Fruit fly (Drosophila melanogaster) whole organism, embryonic: ENCODE measurements around the gene Cpr30F.

Experiments used
- ATbp ChIP-seq: fragments of 200-800 bp; sonication (Bioruptor generic); optimal IDR thresholded peaks from 2 replicates; lab custom pipeline; 2017; ENCODE audit warnings: missing biosample characterization, mild to moderate bottlenecking, missing genetic modification characterization, missing genetic modification reagents
- Antp ChIP-seq: fragments of 200-800 bp; sonication (Bioruptor generic); optimal IDR thresholded peaks from 3 replicates; lab custom pipeline; 2016; ENCODE audit warnings: missing biosample characterization, missing genetic modification characterization
- CG12236 ChIP-seq: fragments of 200-800 bp; sonication (Bioruptor generic); optimal IDR thresholded peaks from 2 replicates; lab custom pipeline; 2016; ENCODE audit warnings: missing biosample characterization, missing genetic modification characterization
- CG12744 ChIP-seq: fragments of 200-800 bp; sonication (Bioruptor generic); optimal IDR thresholded peaks from 2 replicates; lab custom pipeline; 2016; ENCODE audit warnings: missing biosample characterization, missing genetic modification characterization
- CG14014 ChIP-seq: fragments of 200-800 bp; sonication (Bioruptor generic); IDR thresholded peaks from 2 replicates; pipeline ENCODE4 v1.3.6; 2022; ENCODE audit warnings: missing biosample characterization, missing genetic modification characterization
- CG1603 ChIP-seq: fragments of 200-800 bp; sonication (Bioruptor generic); optimal IDR thresholded peaks from 2 replicates; lab custom pipeline; 2019; ENCODE audit warnings: missing biosample characterization, mild to moderate bottlenecking, missing genetic modification characterization, moderate library complexity
- CG16815 ChIP-seq: fragments of 200-800 bp; sonication (Bioruptor generic); optimal IDR thresholded peaks from 3 replicates; lab custom pipeline; 2017; ENCODE audit warnings: missing biosample characterization, mild to moderate bottlenecking, missing genetic modification characterization
- CG17802 ChIP-seq: fragments of 200-800 bp; sonication (Bioruptor generic); optimal IDR thresholded peaks from 2 replicates; lab custom pipeline; 2018; ENCODE audit warnings: missing biosample characterization, mild to moderate bottlenecking, missing genetic modification characterization, moderate library complexity
- CG18011 ChIP-seq: fragments of 200-800 bp; sonication (Bioruptor generic); optimal IDR thresholded peaks from 2 replicates; lab custom pipeline; 2017; ENCODE audit warnings: missing biosample characterization, missing genetic modification characterization, mild to moderate bottlenecking, moderate library complexity, missing genotype
- CG2120 ChIP-seq: fragments of 200-800 bp; sonication (Bioruptor generic); optimal IDR thresholded peaks from 3 replicates; lab custom pipeline; 2016; ENCODE audit warnings: missing biosample characterization, missing genetic modification characterization
- CG30431 ChIP-seq: fragments of 200-800 bp; sonication (Bioruptor generic); optimal IDR thresholded peaks from 2 replicates; lab custom pipeline; 2017; ENCODE audit warnings: missing biosample characterization, missing genetic modification characterization
- CG3065 ChIP-seq: fragments of 200-800 bp; sonication (Bioruptor generic); optimal IDR thresholded peaks from 2 replicates; lab custom pipeline; 2016; ENCODE audit warnings: missing biosample characterization, missing genetic modification characterization
- CG34224 ChIP-seq: fragments of 200-800 bp; sonication (Bioruptor generic); IDR thresholded peaks from 3 replicates; pipeline ENCODE4 v1.3.6; 2022; ENCODE audit warnings: missing biosample characterization, missing genetic modification characterization; ENCODE audit not compliant: partially characterized antibody
- CG3847 ChIP-seq: fragments of 200-800 bp; sonication (Bioruptor generic); IDR thresholded peaks from 2 replicates; pipeline ENCODE4 v1.3.6; 2022; ENCODE audit warnings: missing biosample characterization, missing genetic modification characterization
- CG3995 ChIP-seq: fragments of 200-800 bp; sonication (Bioruptor generic); optimal IDR thresholded peaks from 3 replicates; lab custom pipeline; 2016; ENCODE audit warnings: missing biosample characterization, missing genetic modification characterization
- CG5953 ChIP-seq: fragments of 200-800 bp; sonication (Bioruptor generic); IDR thresholded peaks from 2 replicates; pipeline ENCODE4 v1.3.6; 2022; ENCODE audit warnings: missing biosample characterization, missing genetic modification characterization
- CG7786 ChIP-seq: fragments of 200-800 bp; sonication (Bioruptor generic); optimal IDR thresholded peaks from 2 replicates; lab custom pipeline; 2016; ENCODE audit warnings: missing biosample characterization, missing genetic modification characterization
- CG8388 ChIP-seq: fragments of 200-800 bp; sonication (Bioruptor generic); optimal IDR thresholded peaks from 2 replicates; lab custom pipeline; 2019; ENCODE audit warnings: missing biosample characterization, mild to moderate bottlenecking, missing genetic modification characterization, moderate library complexity
- CG8924 ChIP-seq: fragments of 200-800 bp; optimal IDR thresholded peaks from 3 replicates; lab custom pipeline; 2019; ENCODE audit warnings: missing biosample characterization, mild to moderate bottlenecking, missing genetic modification characterization, moderate library complexity
- CHES-1-like ChIP-seq: fragments of 200-800 bp; sonication (Bioruptor generic); optimal IDR thresholded peaks from 2 replicates; lab custom pipeline; 2016; ENCODE audit warnings: missing biosample characterization, missing genetic modification characterization
- Dad ChIP-seq: fragments of 200-800 bp; sonication (Bioruptor generic); optimal IDR thresholded peaks from 3 replicates; lab custom pipeline; 2016; ENCODE audit warnings: missing biosample characterization, missing genetic modification characterization
- Dbx ChIP-seq: fragments of 200-800 bp; sonication (Bioruptor generic); IDR thresholded peaks from 3 replicates; pipeline ENCODE4 v1.3.6; 2022; ENCODE audit warnings: missing biosample characterization, missing genetic modification characterization
- Dfd ChIP-seq, 2 experiments: fragments of >200 bp; optimal IDR thresholded peaks; 2 replicates each; lab custom pipeline; 2017; ENCODE audit warnings: missing biosample characterization in 2 of 2, missing genetic modification characterization in 2 of 2
- Doc3 ChIP-seq: fragments of 200-800 bp; sonication (Bioruptor generic); IDR thresholded peaks from 3 replicates; pipeline ENCODE4 v1.3.6; 2022; ENCODE audit warnings: missing biosample characterization, missing genetic modification characterization; ENCODE audit not compliant: partially characterized antibody
- Dref ChIP-seq: fragments of 200-800 bp; sonication (Bioruptor generic); IDR thresholded peaks from 2 replicates; pipeline ENCODE4 v1.3.6; 2022; ENCODE audit warnings: missing biosample characterization, missing genetic modification characterization
- Drgx ChIP-seq: fragments of 200-800 bp; sonication (Bioruptor generic); IDR thresholded peaks from 2 replicates; pipeline ENCODE4 v1.3.6; 2022; ENCODE audit warnings: missing biosample characterization, missing genetic modification characterization
- Ets65A ChIP-seq: fragments of 200-800 bp; sonication (Bioruptor generic); peaks from one replicate; lab custom pipeline; 2016; ENCODE audit warnings: missing biosample characterization, missing genetic modification characterization
- Hr51 ChIP-seq, 2 experiments: fragments of 200-800 bp; sonication (Bioruptor generic); optimal IDR thresholded peaks; 2 replicates in 1 of 2; 3 replicates in 1 of 2; lab custom pipeline; 2016 to 2018; ENCODE audit warnings: missing biosample characterization in 2 of 2, missing genetic modification characterization in 2 of 2, mild to moderate bottlenecking in 1 of 2, moderate library complexity in 1 of 2
- Hsf ChIP-seq: fragments of 200-800 bp; sonication (Bioruptor generic); optimal IDR thresholded peaks from 3 replicates; lab custom pipeline; 2016; ENCODE audit warnings: missing biosample characterization, missing genetic modification characterization
- Lhr ChIP-seq: fragments of 200-800 bp; sonication (Bioruptor generic); optimal IDR thresholded peaks from 3 replicates; lab custom pipeline; 2017; ENCODE audit warnings: mild to moderate bottlenecking, missing biosample characterization, missing genetic modification reagents, missing genetic modification characterization
- Spps ChIP-seq: fragments of 200-800 bp; sonication (Bioruptor generic); optimal IDR thresholded peaks from 2 replicates; lab custom pipeline; 2018; ENCODE audit warnings: missing biosample characterization, mild to moderate bottlenecking, missing genetic modification characterization
- amos ChIP-seq: fragments of 200-800 bp; sonication (Bioruptor generic); IDR thresholded peaks from 2 replicates; pipeline ENCODE4 v1.3.6; 2022; ENCODE audit warnings: missing biosample characterization, missing genetic modification characterization; ENCODE audit not compliant: partially characterized antibody
- caup ChIP-seq: fragments of 200-800 bp; sonication (Bioruptor generic); optimal IDR thresholded peaks from 3 replicates; lab custom pipeline; 2017; ENCODE audit warnings: missing biosample characterization, mild to moderate bottlenecking, missing genetic modification characterization, moderate library complexity; ENCODE audit not compliant: severe bottlenecking
- dimm ChIP-seq: fragments of 200-800 bp; sonication (Bioruptor generic); IDR thresholded peaks from 2 replicates; pipeline ENCODE4 v1.3.6; 2022; ENCODE audit warnings: missing biosample characterization, missing genetic modification characterization
- en ChIP-seq: fragments of 200-800 bp; sonication (Bioruptor generic); optimal IDR thresholded peaks from 2 replicates; lab custom pipeline; 2016; ENCODE audit warnings: missing biosample characterization, missing genetic modification characterization
- eyg ChIP-seq: fragments of 200-800 bp; sonication (Bioruptor generic); optimal IDR thresholded peaks from 3 replicates; lab custom pipeline; 2016; ENCODE audit warnings: missing biosample characterization, missing genetic modification characterization
- fru ChIP-seq: fragments of >200 bp; optimal IDR thresholded peaks from 2 replicates; lab custom pipeline; 2017
- gsb-n ChIP-seq: fragments of 200-800 bp; sonication (Bioruptor generic); optimal IDR thresholded peaks from 3 replicates; lab custom pipeline; 2018; ENCODE audit warnings: missing biosample characterization, mild to moderate bottlenecking, missing genetic modification characterization
- hbn ChIP-seq: fragments of 200-800 bp; sonication (Bioruptor generic); IDR thresholded peaks from 2 replicates; pipeline ENCODE4 v1.3.6; 2022; ENCODE audit warnings: missing biosample characterization, missing genetic modification characterization; ENCODE audit not compliant: partially characterized antibody
- jigr1 ChIP-seq: fragments of 200-800 bp; sonication (Bioruptor generic); IDR thresholded peaks from 3 replicates; pipeline ENCODE4 v1.3.6; 2022; ENCODE audit warnings: missing biosample characterization, missing genetic modification characterization
- ken ChIP-seq: fragments of 200-800 bp; sonication (Bioruptor generic); IDR thresholded peaks from 3 replicates; pipeline ENCODE4 v1.3.6; 2022; ENCODE audit warnings: missing biosample characterization, missing genetic modification characterization
- knrl ChIP-seq: fragments of 200-800 bp; sonication (Bioruptor generic); IDR thresholded peaks from 3 replicates; pipeline ENCODE4 v1.3.6; 2022; ENCODE audit warnings: missing biosample characterization, missing genetic modification characterization; ENCODE audit not compliant: partially characterized antibody
- pb ChIP-seq: fragments of 200-800 bp; sonication (Bioruptor generic); optimal IDR thresholded peaks from 3 replicates; lab custom pipeline; 2016; ENCODE audit warnings: missing biosample characterization, missing genetic modification characterization
- pros ChIP-seq: fragments of 200-800 bp; sonication (Bioruptor generic); optimal IDR thresholded peaks from 3 replicates; lab custom pipeline; 2019; ENCODE audit warnings: missing biosample characterization, mild to moderate bottlenecking, missing genetic modification characterization, moderate library complexity
- slbo ChIP-seq: fragments of 200-800 bp; sonication (Bioruptor generic); IDR thresholded peaks from 2 replicates; pipeline ENCODE4 v1.3.6; 2022; ENCODE audit warnings: missing biosample characterization, missing genetic modification characterization
- sob ChIP-seq: fragments of 200-800 bp; sonication (Bioruptor generic); IDR thresholded peaks from 2 replicates; pipeline ENCODE4 v1.3.6; 2022; ENCODE audit warnings: missing biosample characterization, missing genetic modification characterization
- ssp ChIP-seq: fragments of 200-800 bp; sonication (Bioruptor generic); IDR thresholded peaks from 2 replicates; pipeline ENCODE4 v1.3.6; 2022; ENCODE audit warnings: missing biosample characterization, missing genetic modification characterization
- vfl ChIP-seq: fragments of 200-800 bp; sonication (Bioruptor generic); optimal IDR thresholded peaks from 2 replicates; lab custom pipeline; 2016; ENCODE audit warnings: missing biosample characterization, missing genetic modification characterization
- z ChIP-seq: fragments of 200-800 bp; sonication (Bioruptor generic); IDR thresholded peaks from 3 replicates; pipeline ENCODE4 v1.3.6; 2022; ENCODE audit warnings: missing biosample characterization, missing genetic modification characterization
- zen2 ChIP-seq: fragments of 200-800 bp; sonication (Bioruptor generic); IDR thresholded peaks from 3 replicates; pipeline ENCODE4 v1.3.6; 2022; ENCODE audit warnings: missing biosample characterization, missing genetic modification characterization; ENCODE audit not compliant: partially characterized antibody
- zfh2 ChIP-seq: fragments of 200-800 bp; sonication (Bioruptor generic); optimal IDR thresholded peaks from 2 replicates; lab custom pipeline; 2016; ENCODE audit warnings: missing biosample characterization, missing genetic modification characterization

The Cpr30F gene

dm6 chr2L:9893183-9893582, 39.8 kb downstream of the Cpr30F start, which contains the start of gene mtDNA-helicase (continued):
- TF ChIP-seq hbn (GFP tag; lab: Robert Waterston, UW) (peak; percentile 51; the same call in 1 of the 2 replicates), CHES-1-like (peak; percentile 6), jigr1 (GFP tag; lab: Robert Waterston, UW) (no peak), eyg (no peak), CG1603 (tag; lab: Kevin White, UChicago) (peak; percentile 37), CG34224 (GFP tag; lab: Robert Waterston, UW) (peak; percentile 54; the same call in 2 of the 3 replicates), CG14014 (no peak), Dref (peak; percentile 72), zen2 (GFP tag; lab: Robert Waterston, UW) (peak; percentile 39; the same call in 1 of the 3 replicates), pb (GFP tag; lab: Kevin White, UChicago) (no peak), CG2120 (GFP tag; lab: Kevin White, UChicago) (peak; percentile 0)

DNA sequence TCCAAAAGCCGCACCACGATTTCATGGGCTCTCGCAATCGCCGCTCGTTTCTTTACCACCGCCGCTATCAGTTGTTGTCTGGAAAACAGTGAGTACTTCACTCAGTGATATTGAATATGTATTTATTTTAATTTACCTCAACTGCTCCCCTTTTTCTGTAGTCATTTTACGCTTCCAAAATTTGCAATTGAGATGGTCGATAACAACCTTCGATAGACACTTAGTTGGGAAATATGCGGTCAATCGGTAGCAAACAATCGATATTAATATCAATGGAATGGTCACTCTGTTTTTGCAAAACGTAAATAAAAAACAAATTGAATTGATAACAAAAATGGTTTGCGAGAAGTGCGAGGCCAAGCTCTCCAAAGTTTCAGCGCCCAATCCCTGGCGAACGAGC, 42.4 kb downstream of the Cpr30F start, which contains the start of the genes CG34183 and CG4537:
Gene CG34183, minus strand, starts transcription at position 197 of the 400 bp plus-strand sequence.
Gene CG4537, plus strand, starts transcription at position 310 of the 400 bp plus-strand sequence.
- no peak for TF ChIP-seq CG12236 (GFP tag; lab: Kevin White, UChicago)
- TF ChIP-seq CG3995 (GFP tag; lab: Kevin White, UChicago) = no peak
- no peak for TF ChIP-seq gsb-n (tag; lab: Kevin White, UChicago)
- TF ChIP-seq knrl (GFP tag; lab: Robert Waterston, UW) = peak; percentile 85
- TF ChIP-seq CG18011 (GFP tag; lab: Kevin White, UChicago) = no peak
- TF ChIP-seq Lhr (GFP tag; lab: Kevin White, UChicago) = no peak
- no peak for TF ChIP-seq Spps
- no peak for TF ChIP-seq Hr51 (GFP tag; optimal IDR thresholded peaks at IDR 0.05; lab: Kevin White, UChicago)
- TF ChIP-seq CG8388 = no peak
- no peak for TF ChIP-seq CG12744
- TF ChIP-seq Dfd (GFP tag; optimal IDR thresholded peaks at IDR 0.05; lab: Kevin White, UChicago) = no peak
- TF ChIP-seq ssp = no peak
- peak; percentile 21; the same call in 1 of the 2 replicates for TF ChIP-seq slbo (GFP tag; lab: Robert Waterston, UW)
- no peak for TF ChIP-seq zfh2
- peak; percentile 93 for TF ChIP-seq amos (GFP tag; lab: Robert Waterston, UW)
- TF ChIP-seq caup (GFP tag; lab: Kevin White, UChicago) = no peak
- TF ChIP-seq vfl (GFP tag; lab: Kevin White, UChicago) = no peak
- TF ChIP-seq en (GFP tag; lab: Kevin White, UChicago) = no peak
- no peak for TF ChIP-seq dimm
- TF ChIP-seq CG3065 (GFP tag; lab: Kevin White, UChicago) = no peak
- TF ChIP-seq CG16815 = no peak
- TF ChIP-seq Dad (GFP tag; lab: Kevin White, UChicago) = peak; percentile 11
- TF ChIP-seq ATbp (GFP tag; lab: Kevin White, UChicago) = no peak
- peak; percentile 90 for TF ChIP-seq Doc3 (GFP tag; lab: Robert Waterston, UW)
- no peak for TF ChIP-seq CG7786 (GFP tag; lab: Kevin White, UChicago)
- TF ChIP-seq CG17802 = no peak
- TF ChIP-seq z = no peak
- TF ChIP-seq pros = no peak
- TF ChIP-seq ken = no peak
- no peak for TF ChIP-seq Drgx (GFP tag; lab: Robert Waterston, UW)
- TF ChIP-seq CG5953 (GFP tag; lab: Robert Waterston, UW) = no peak
- no peak for TF ChIP-seq Antp (GFP tag; lab: Kevin White, UChicago)
- no peak for TF ChIP-seq Hsf
- TF ChIP-seq Dbx (GFP tag; lab: Robert Waterston, UW) = no peak
- no peak for TF ChIP-seq Ets65A (GFP tag; lab: Kevin White, UChicago)
- no peak for TF ChIP-seq sob (GFP tag; lab: Robert Waterston, UW)
- TF ChIP-seq CG30431 = no peak
- no peak for TF ChIP-seq CG8924 (tag; lab: Kevin White, UChicago)
- TF ChIP-seq CG3847 (GFP tag; lab: Robert Waterston, UW) = no peak
- no peak for TF ChIP-seq fru (lab: Kevin White, UChicago)
